Fruit fly (Drosophila melanogaster) whole organism, prepupa: ENCODE data around the gene defl.
A peak's percentile ranks its signal among the peaks of the same experiment; 100 is the strongest.

Experiments
- CG10631 ChIP-seq: fragments of 200-800 bp; sonication (Bioruptor generic); optimal IDR thresholded peaks from 2 replicates; lab custom pipeline; 2016; ENCODE audit warnings: missing biosample characterization, missing genetic modification characterization
- CG11294 ChIP-seq: fragments of 200-800 bp; sonication (Bioruptor generic); IDR thresholded peaks from 2 replicates; pipeline ENCODE4 v1.3.6; 2022; ENCODE audit warnings: missing biosample characterization, missing genetic modification characterization
- CG11762 ChIP-seq: fragments of 200-800 bp; sonication (Bioruptor generic); optimal IDR thresholded peaks from 3 replicates; lab custom pipeline; 2016; ENCODE audit warnings: missing biosample characterization, missing genetic modification characterization; ENCODE audit not compliant: insufficient read depth
- CG11902 ChIP-seq: fragments of 200-800 bp; sonication (Bioruptor generic); optimal IDR thresholded peaks from 3 replicates; lab custom pipeline; 2016; ENCODE audit warnings: missing biosample characterization, missing genetic modification characterization
- CG15336 ChIP-seq: fragments of 200-800 bp; sonication (Bioruptor generic); IDR thresholded peaks from 2 replicates; pipeline ENCODE4 v1.3.6; 2022; ENCODE audit warnings: missing biosample characterization, missing genetic modification characterization
- CG1621 ChIP-seq: fragments of 200-800 bp; sonication (Bioruptor generic); optimal IDR thresholded peaks from 3 replicates; lab custom pipeline; 2018; ENCODE audit warnings: missing biosample characterization, mild to moderate bottlenecking, missing genetic modification characterization
- CG16779 ChIP-seq: fragments of 200-800 bp; sonication (Bioruptor generic); optimal IDR thresholded peaks from 3 replicates; lab custom pipeline; 2017; ENCODE audit warnings: missing biosample characterization, mild to moderate bottlenecking, missing genetic modification characterization
- CG3032 ChIP-seq: fragments of 200-800 bp; optimal IDR thresholded peaks from 2 replicates; lab custom pipeline; 2019; ENCODE audit warnings: missing biosample characterization, mild to moderate bottlenecking, missing genetic modification characterization, moderate library complexity
- CG31627 ChIP-seq: fragments of 200-800 bp; sonication (Bioruptor generic); optimal IDR thresholded peaks from 3 replicates; lab custom pipeline; 2016; ENCODE audit warnings: missing biosample characterization, missing genetic modification characterization
- CG32006 ChIP-seq: fragments of 200-800 bp; sonication (Bioruptor generic); optimal IDR thresholded peaks from 3 replicates; lab custom pipeline; 2017; ENCODE audit warnings: missing biosample characterization, mild to moderate bottlenecking, missing genetic modification characterization
- CG3919 ChIP-seq: fragments of 200-800 bp; sonication (Bioruptor generic); optimal IDR thresholded peaks from 3 replicates; lab custom pipeline; 2016; ENCODE audit warnings: missing biosample characterization, missing genetic modification characterization
- CG6163 ChIP-seq: fragments of 200-800 bp; sonication (Bioruptor generic); IDR thresholded peaks from 3 replicates; pipeline ENCODE4 v1.3.6; 2022; ENCODE audit warnings: missing biosample characterization, missing genetic modification characterization
- CG6276 ChIP-seq: fragments of 200-800 bp; sonication (Bioruptor generic); optimal IDR thresholded peaks from 2 replicates; lab custom pipeline; 2017; ENCODE audit warnings: missing biosample characterization, mild to moderate bottlenecking, missing genetic modification characterization
- CG6792 ChIP-seq: fragments of 200-800 bp; sonication (Bioruptor generic); optimal IDR thresholded peaks from 3 replicates; lab custom pipeline; 2016; ENCODE audit warnings: missing biosample characterization, missing genetic modification characterization
- CG6808 ChIP-seq: fragments of 200-800 bp; sonication (Bioruptor generic); optimal IDR thresholded peaks from 3 replicates; lab custom pipeline; 2017; ENCODE audit warnings: missing biosample characterization, missing genetic modification characterization, mild to moderate bottlenecking, moderate library complexity, missing genetic modification reagents
- CG6854 ChIP-seq: fragments of 200-800 bp; sonication (Bioruptor generic); optimal IDR thresholded peaks from 2 replicates; lab custom pipeline; 2017; ENCODE audit warnings: missing biosample characterization, mild to moderate bottlenecking, missing genetic modification characterization
- CG7368 ChIP-seq: fragments of 200-800 bp; sonication (Bioruptor generic); optimal IDR thresholded peaks from 3 replicates; lab custom pipeline; 2016; ENCODE audit warnings: missing biosample characterization, missing genetic modification characterization
- CG8119 ChIP-seq: fragments of 200-800 bp; sonication (Bioruptor generic); IDR thresholded peaks from 3 replicates; pipeline ENCODE4 v1.3.6; 2022; ENCODE audit warnings: missing biosample characterization, missing genetic modification characterization
- CG8319 ChIP-seq: fragments of 200-800 bp; sonication (Bioruptor generic); optimal IDR thresholded peaks from 3 replicates; lab custom pipeline; 2016; ENCODE audit warnings: missing biosample characterization, missing genetic modification characterization
- CG8632 ChIP-seq: fragments of 200-800 bp; sonication (Bioruptor generic); optimal IDR thresholded peaks from 3 replicates; lab custom pipeline; 2016; ENCODE audit warnings: missing biosample characterization, missing genetic modification characterization
- CG9139 ChIP-seq: fragments of 200-800 bp; sonication (Bioruptor generic); optimal IDR thresholded peaks from 3 replicates; lab custom pipeline; 2017; ENCODE audit warnings: missing biosample characterization, mild to moderate bottlenecking, missing genetic modification characterization
- Eip75B ChIP-seq: fragments of 200-800 bp; sonication (Bioruptor generic); optimal IDR thresholded peaks from 3 replicates; lab custom pipeline; 2016; ENCODE audit warnings: missing biosample characterization, missing genetic modification characterization
- Eip78C ChIP-seq: fragments of 200-800 bp; sonication (Bioruptor generic); peaks from one replicate; lab custom pipeline; 2016; ENCODE audit warnings: missing biosample characterization, missing genetic modification characterization
- Eip93F ChIP-seq: fragments of 200-800 bp; sonication (Bioruptor generic); optimal IDR thresholded peaks from 2 replicates; lab custom pipeline; 2016; ENCODE audit warnings: missing biosample characterization, mild to moderate bottlenecking, missing genetic modification characterization
- Ets21C ChIP-seq: fragments of 200-800 bp; sonication (Bioruptor generic); optimal IDR thresholded peaks from 3 replicates; lab custom pipeline; 2016; ENCODE audit warnings: missing biosample characterization, missing genetic modification characterization
- Hr38 ChIP-seq: sonication (Bioruptor generic); optimal IDR thresholded peaks from 2 replicates; lab custom pipeline; 2016; ENCODE audit warnings: missing biosample characterization, missing genetic modification characterization
- Hr39 ChIP-seq: fragments of 200-800 bp; sonication (Bioruptor generic); optimal IDR thresholded peaks from 2 replicates; lab custom pipeline; 2016; ENCODE audit warnings: missing biosample characterization, missing genetic modification characterization
- Hr4 ChIP-seq: fragments of 200-800 bp; sonication (Bioruptor generic); optimal IDR thresholded peaks from 3 replicates; lab custom pipeline; 2016; ENCODE audit warnings: missing biosample characterization, missing genetic modification characterization
- Lpt ChIP-seq: fragments of 200-800 bp; sonication (Bioruptor generic); optimal IDR thresholded peaks from 3 replicates; lab custom pipeline; 2016; ENCODE audit warnings: missing biosample characterization, missing genetic modification characterization
- Smox ChIP-seq: fragments of 200-800 bp; sonication (Bioruptor generic); optimal IDR thresholded peaks from 3 replicates; lab custom pipeline; 2016; ENCODE audit warnings: missing biosample characterization, missing genetic modification characterization
- Sox102F ChIP-seq: fragments of 200-800 bp; sonication (Bioruptor generic); optimal IDR thresholded peaks from 2 replicates; lab custom pipeline; 2016; ENCODE audit warnings: missing biosample characterization, mild to moderate bottlenecking, missing genetic modification characterization
- Sox14 ChIP-seq: fragments of 200-800 bp; sonication (Bioruptor generic); optimal IDR thresholded peaks from 3 replicates; lab custom pipeline; 2016; ENCODE audit warnings: missing biosample characterization, missing genetic modification characterization
- Sox15 ChIP-seq: fragments of 200-800 bp; sonication (Bioruptor generic); optimal IDR thresholded peaks from 3 replicates; lab custom pipeline; 2016; ENCODE audit warnings: missing biosample characterization, missing genetic modification characterization
- achi ChIP-seq: fragments of 200-800 bp; sonication (Bioruptor generic); optimal IDR thresholded peaks from 3 replicates; lab custom pipeline; 2016; ENCODE audit warnings: missing biosample characterization, missing genetic modification characterization
- acj6 ChIP-seq: fragments of 200-800 bp; sonication (Bioruptor generic); optimal IDR thresholded peaks from 3 replicates; lab custom pipeline; 2016; ENCODE audit warnings: missing biosample characterization, missing genetic modification characterization
- cyc ChIP-seq: fragments of 200-800 bp; sonication (Bioruptor generic); optimal IDR thresholded peaks from 3 replicates; lab custom pipeline; 2016; ENCODE audit warnings: missing biosample characterization, missing genetic modification characterization
- dsx ChIP-seq: fragments of 200-800 bp; optimal IDR thresholded peaks from 3 replicates; lab custom pipeline; 2019; ENCODE audit warnings: missing biosample characterization, mild to moderate bottlenecking, missing genetic modification characterization, moderate library complexity; ENCODE audit not compliant: poor library complexity, severe bottlenecking
- eg ChIP-seq: fragments of 200-800 bp; sonication (Bioruptor generic); IDR thresholded peaks from 3 replicates; pipeline ENCODE4 v1.3.6; 2022; ENCODE audit warnings: missing biosample characterization, missing genetic modification characterization
- esn ChIP-seq: fragments of 200-800 bp; sonication (Bioruptor generic); optimal IDR thresholded peaks from 2 replicates; lab custom pipeline; 2016; ENCODE audit warnings: missing biosample characterization, mild to moderate bottlenecking, missing genetic modification characterization, moderate library complexity
- fkh ChIP-seq: fragments of 200-800 bp; sonication (Bioruptor generic); optimal IDR thresholded peaks from 3 replicates; lab custom pipeline; 2017; ENCODE audit warnings: missing biosample characterization, mild to moderate bottlenecking, missing genetic modification characterization, moderate library complexity
- net ChIP-seq: fragments of 200-800 bp; sonication (Bioruptor generic); optimal IDR thresholded peaks from 3 replicates; lab custom pipeline; 2016; ENCODE audit warnings: missing biosample characterization, missing genetic modification characterization
- pdm3 ChIP-seq: fragments of 200-800 bp; sonication (Bioruptor generic); optimal IDR thresholded peaks from 3 replicates; lab custom pipeline; 2016; ENCODE audit warnings: missing biosample characterization, missing genetic modification characterization
- spab ChIP-seq: fragments of 200-800 bp; sonication (Bioruptor generic); optimal IDR thresholded peaks from 2 replicates; lab custom pipeline; 2017; ENCODE audit warnings: missing biosample characterization, mild to moderate bottlenecking, missing genetic modification characterization, missing genetic modification reagents
- ss ChIP-seq, 2 experiments: fragments of 200-800 bp; sonication (Bioruptor generic); optimal IDR thresholded peaks; 2 replicates in 1 of 2; 3 replicates in 1 of 2; lab custom pipeline; 2017 to 2018; ENCODE audit warnings: mild to moderate bottlenecking in 2 of 2, missing biosample characterization in 2 of 2, missing genetic modification characterization in 2 of 2, moderate library complexity in 1 of 2
- svp ChIP-seq: fragments of 200-800 bp; sonication (Bioruptor generic); peaks from one replicate; lab custom pipeline; 2016; ENCODE audit warnings: missing biosample characterization, missing genetic modification characterization
- topi ChIP-seq: fragments of 200-800 bp; sonication (Bioruptor generic); optimal IDR thresholded peaks from 3 replicates; lab custom pipeline; 2016; ENCODE audit warnings: missing biosample characterization, missing genetic modification characterization
- vri ChIP-seq: fragments of 200-800 bp; sonication (Bioruptor generic); optimal IDR thresholded peaks from 3 replicates; lab custom pipeline; 2016; ENCODE audit warnings: missing biosample characterization, mild to moderate bottlenecking, missing genetic modification characterization

Gene defl

dm6 chr3L:9762036-9762597, 38.9 kb downstream of the defl start (continued):
- peak; percentile 56; the same call in 1 of the 2 replicates for TF ChIP-seq CG15336 (GFP tag; lab: Robert Waterston, UW)
- TF ChIP-seq CG31627 (GFP tag; lab: Kevin White, UChicago): no peak
- TF ChIP-seq CG6163 (GFP tag; lab: Robert Waterston, UW): 0 out of 3 replicates have a peak, but pooled peaks have one; percentile 33
- TF ChIP-seq Hr38 (GFP tag; lab: Kevin White, UChicago): no peak
- peak; percentile 36 for TF ChIP-seq CG6854 (GFP tag; lab: Kevin White, UChicago)
- no peak for TF ChIP-seq CG6792
- TF ChIP-seq CG3032: no peak
- no peak for TF ChIP-seq CG11294
- no peak for TF ChIP-seq Hr39 (GFP tag; lab: Kevin White, UChicago)
- TF ChIP-seq fkh (GFP tag; lab: Kevin White, UChicago): peak; percentile 85
- no peak for TF ChIP-seq pdm3 (GFP tag; lab: Kevin White, UChicago)

dm6 chr3L:9763389-9763917, 40.2 kb downstream of the defl start, which contains the start of gene Ae2:
Gene Ae2, plus strand, starts transcription at chr3L:9763544.
- no peak for TF ChIP-seq spab (GFP tag; lab: Kevin White, UChicago)
- TF ChIP-seq ss (GFP tag; optimal IDR thresholded peaks at IDR 0.05; lab: Kevin White, UChicago): peak in 1 of 2 experiments; percentile 67
- peak; percentile 47 for TF ChIP-seq Sox102F
- TF ChIP-seq Eip78C (GFP tag; lab: Kevin White, UChicago): peak; percentile 69
- TF ChIP-seq dsx (GFP tag; lab: Kevin White, UChicago): peak; percentile 52
- peak; percentile 60 for TF ChIP-seq svp (GFP tag; lab: Kevin White, UChicago)
- peak; percentile 15 for TF ChIP-seq CG3919 (GFP tag; lab: Kevin White, UChicago)
- no peak for TF ChIP-seq Sox15 (GFP tag; lab: Kevin White, UChicago)
- TF ChIP-seq CG8632: no peak
- TF ChIP-seq CG9139: no peak
- no peak for TF ChIP-seq acj6 (GFP tag; lab: Kevin White, UChicago)
- TF ChIP-seq CG6163 (GFP tag; lab: Robert Waterston, UW): peak; percentile 71; the same call in 2 of the 3 replicates
- no peak for TF ChIP-seq CG7368 (GFP tag; lab: Kevin White, UChicago)
- TF ChIP-seq vri: peak; percentile 70
- TF ChIP-seq CG6276: no peak
- TF ChIP-seq Eip75B: peak; percentile 2
- TF ChIP-seq Sox14 (GFP tag; lab: Kevin White, UChicago): no peak
- TF ChIP-seq CG11762 (GFP tag; lab: Kevin White, UChicago): no peak
- no peak for TF ChIP-seq CG11902
- TF ChIP-seq esn (GFP tag; lab: Kevin White, UChicago): peak; percentile 34
- peak; percentile 57 for TF ChIP-seq CG6854 (GFP tag; lab: Kevin White, UChicago)
- no peak for TF ChIP-seq CG15336 (GFP tag; lab: Robert Waterston, UW)
- peak; percentile 21 for TF ChIP-seq topi
- TF ChIP-seq CG1621 (tag; lab: Kevin White, UChicago): peak; percentile 82
- TF ChIP-seq Smox (GFP tag; lab: Kevin White, UChicago): no peak
- 0 out of 3 replicates have a peak, but pooled peaks have one; percentile 21 for TF ChIP-seq CG8119 (GFP tag; lab: Robert Waterston, UW)

- TF ChIP-seq pdm3 (GFP tag; lab: Kevin White, UChicago) (peak; percentile 29), Lpt (GFP tag; lab: Kevin White, UChicago) (no peak), CG3032 (no peak), spab (GFP tag; lab: Kevin White, UChicago) (no peak), esn (GFP tag; lab: Kevin White, UChicago) (peak; percentile 29), achi (peak; percentile 21), vri (no peak), CG32006 (GFP tag; lab: Kevin White, UChicago) (peak; percentile 43), net (GFP tag; lab: Kevin White, UChicago) (no peak), CG16779 (tag; lab: Kevin White, UChicago) (no peak), CG6808 (GFP tag; lab: Kevin White, UChicago) (no peak), CG8319 (no peak), CG11902 (no peak), Eip93F (GFP tag; lab: Kevin White, UChicago) (no peak), Hr4 (peak; percentile 42), CG9139 (no peak), CG10631 (GFP tag; lab: Kevin White, UChicago) (peak; percentile 28), CG11762 (GFP tag; lab: Kevin White, UChicago) (no peak), CG6854 (GFP tag; lab: Kevin White, UChicago) (no peak), eg (no peak), Ets21C (peak; percentile 14), CG31627 (GFP tag; lab: Kevin White, UChicago) (peak; percentile 9), CG15336 (GFP tag; lab: Robert Waterston, UW) (no peak), cyc (GFP tag; lab: Kevin White, UChicago) (no peak)
Measured at dm6 chr3L:9764307-9764706, 41.1 kb downstream of the defl start.
